Fruit fly (Drosophila melanogaster) whole organism, embryonic: ENCODE data around the gene CG9302.

Experiments
- ATbp ChIP-seq: fragments of 200-800 bp; sonication (Bioruptor generic); optimal IDR thresholded peaks from 2 replicates; lab custom pipeline; 2017; ENCODE audit warnings: missing biosample characterization, mild to moderate bottlenecking, missing genetic modification characterization, missing genetic modification reagents
- CG10431 ChIP-seq: fragments of 200-800 bp; sonication (Bioruptor generic); optimal IDR thresholded peaks from 3 replicates; lab custom pipeline; 2018; ENCODE audit warnings: missing biosample characterization, mild to moderate bottlenecking, missing genetic modification characterization
- CG11504 ChIP-seq: fragments of 200-800 bp; sonication (Bioruptor generic); optimal IDR thresholded peaks from 3 replicates; lab custom pipeline; 2019; ENCODE audit warnings: missing biosample characterization, mild to moderate bottlenecking, missing genetic modification characterization, moderate library complexity
- CG11695 ChIP-seq: fragments of 200-800 bp; sonication (Bioruptor generic); IDR thresholded peaks from 3 replicates; pipeline ENCODE4 v1.3.6; 2022; ENCODE audit warnings: missing biosample characterization, missing genetic modification characterization
- CG12155 ChIP-seq: fragments of 200-800 bp; sonication (Bioruptor generic); optimal IDR thresholded peaks from 3 replicates; lab custom pipeline; 2016; ENCODE audit warnings: missing biosample characterization, missing genetic modification characterization
- CG13894 ChIP-seq: fragments of 200-800 bp; sonication (Bioruptor generic); optimal IDR thresholded peaks from 3 replicates; lab custom pipeline; 2018; ENCODE audit warnings: missing biosample characterization, mild to moderate bottlenecking, missing genetic modification characterization, moderate library complexity
- CG14710 ChIP-seq: fragments of 200-800 bp; sonication (Bioruptor generic); optimal IDR thresholded peaks from 3 replicates; lab custom pipeline; 2019; ENCODE audit warnings: missing biosample characterization, mild to moderate bottlenecking, missing genetic modification characterization, moderate library complexity
- CG15269 ChIP-seq: fragments of 200-800 bp; sonication (Bioruptor generic); optimal IDR thresholded peaks from 2 replicates; lab custom pipeline; 2018; ENCODE audit warnings: missing biosample characterization, mild to moderate bottlenecking, missing genetic modification characterization, moderate library complexity
- CG15696 ChIP-seq: fragments of 200-800 bp; sonication (Bioruptor generic); optimal IDR thresholded peaks from 2 replicates; lab custom pipeline; 2019; ENCODE audit warnings: missing biosample characterization, mild to moderate bottlenecking, missing genetic modification characterization, moderate library complexity
- CG18599 ChIP-seq: fragments of 200-800 bp; sonication (Bioruptor generic); optimal IDR thresholded peaks from 3 replicates; lab custom pipeline; 2017; ENCODE audit warnings: missing biosample characterization, missing genetic modification characterization, mild to moderate bottlenecking, moderate library complexity, missing genetic modification reagents
- CG2712 ChIP-seq: fragments of 200-800 bp; optimal IDR thresholded peaks from 3 replicates; lab custom pipeline; 2019; ENCODE audit warnings: missing biosample characterization, mild to moderate bottlenecking, missing genetic modification characterization, moderate library complexity
- CG3065 ChIP-seq: fragments of 200-800 bp; sonication (Bioruptor generic); optimal IDR thresholded peaks from 2 replicates; lab custom pipeline; 2016; ENCODE audit warnings: missing biosample characterization, missing genetic modification characterization
- CG3281 ChIP-seq: fragments of 200-800 bp; sonication (Bioruptor generic); optimal IDR thresholded peaks from 3 replicates; lab custom pipeline; 2017; ENCODE audit warnings: missing biosample characterization, mild to moderate bottlenecking, missing genetic modification characterization
- CG33557 ChIP-seq: fragments of 200-800 bp; sonication (Bioruptor generic); optimal IDR thresholded peaks from 2 replicates; lab custom pipeline; 2019; ENCODE audit warnings: missing biosample characterization, mild to moderate bottlenecking, missing genetic modification characterization, moderate library complexity
- CG4707 ChIP-seq: fragments of 200-800 bp; sonication (Bioruptor generic); optimal IDR thresholded peaks from 2 replicates; lab custom pipeline; 2018; ENCODE audit warnings: missing biosample characterization, mild to moderate bottlenecking, missing genetic modification characterization, moderate library complexity
- CG7786 ChIP-seq: fragments of 200-800 bp; sonication (Bioruptor generic); optimal IDR thresholded peaks from 2 replicates; lab custom pipeline; 2016; ENCODE audit warnings: missing biosample characterization, missing genetic modification characterization
- CG8359 ChIP-seq: fragments of 200-800 bp; sonication (Bioruptor generic); optimal IDR thresholded peaks from 2 replicates; lab custom pipeline; 2017; ENCODE audit warnings: missing biosample characterization, mild to moderate bottlenecking, missing genetic modification characterization, borderline replicate concordance
- CG9727 ChIP-seq: fragments of 200-800 bp; sonication (Bioruptor generic); optimal IDR thresholded peaks from 3 replicates; lab custom pipeline; 2017; ENCODE audit warnings: missing biosample characterization, mild to moderate bottlenecking, missing genetic modification characterization
- CoRest ChIP-seq: fragments of 200-800 bp; sonication (Bioruptor generic); optimal IDR thresholded peaks from 3 replicates; lab custom pipeline; 2018; ENCODE audit warnings: missing biosample characterization, mild to moderate bottlenecking, missing genetic modification characterization, moderate library complexity
- D ChIP-seq, 2 experiments: fragments of 200-800 bp in 1 of 2; fragments of >200 bp in 1 of 2; sonication (Bioruptor generic) in 1 of 2; optimal IDR thresholded peaks; 2 replicates in 1 of 2; 3 replicates in 1 of 2; lab custom pipeline; 2017; ENCODE audit warnings: mild to moderate bottlenecking in 1 of 2, missing biosample characterization in 1 of 2, missing genetic modification characterization in 1 of 2, missing genetic modification reagents in 1 of 2
- Dad ChIP-seq: fragments of 200-800 bp; sonication (Bioruptor generic); optimal IDR thresholded peaks from 3 replicates; lab custom pipeline; 2016; ENCODE audit warnings: missing biosample characterization, missing genetic modification characterization
- Deaf1 ChIP-seq: fragments of 200-800 bp; optimal IDR thresholded peaks from 3 replicates; lab custom pipeline; 2019; ENCODE audit warnings: missing biosample characterization, mild to moderate bottlenecking, missing genetic modification characterization, moderate library complexity
- E2f2 ChIP-seq: fragments of 200-800 bp; sonication (Bioruptor generic); IDR thresholded peaks from 2 replicates; pipeline ENCODE4 v1.3.6; 2022; ENCODE audit warnings: missing biosample characterization, missing genetic modification characterization
- ERR ChIP-seq: fragments of 200-800 bp; sonication (Bioruptor generic); optimal IDR thresholded peaks from 2 replicates; lab custom pipeline; 2016; ENCODE audit warnings: missing biosample characterization, missing genetic modification characterization
- HLH4C ChIP-seq: fragments of 200-800 bp; sonication (Bioruptor generic); IDR thresholded peaks from 3 replicates; pipeline ENCODE4 v1.3.6; 2022; ENCODE audit warnings: missing biosample characterization, missing genetic modification characterization; ENCODE audit not compliant: partially characterized antibody
- Hr39 ChIP-seq: fragments of >200 bp; optimal IDR thresholded peaks from 2 replicates; lab custom pipeline; 2017
- Lpt ChIP-seq: fragments of >200 bp; optimal IDR thresholded peaks from 2 replicates; lab custom pipeline; 2018; ENCODE audit warnings: missing biosample characterization, missing genetic modification characterization
- Opbp ChIP-seq: fragments of 200-800 bp; sonication (Bioruptor generic); IDR thresholded peaks from 3 replicates; pipeline ENCODE4 v1.3.6; 2022; ENCODE audit warnings: missing biosample characterization, missing genetic modification characterization; ENCODE audit not compliant: partially characterized antibody
- abd-A ChIP-seq: fragments of 200-800 bp; sonication (Bioruptor generic); optimal IDR thresholded peaks from 3 replicates; lab custom pipeline; 2019; ENCODE audit warnings: missing biosample characterization, mild to moderate bottlenecking, missing genetic modification characterization, moderate library complexity
- cato ChIP-seq: fragments of 200-800 bp; sonication (Bioruptor generic); optimal IDR thresholded peaks from 2 replicates; lab custom pipeline; 2016; ENCODE audit warnings: missing biosample characterization, missing genetic modification characterization, borderline replicate concordance
- chif ChIP-seq, 2 experiments: fragments of 200-800 bp; sonication (Bioruptor generic); optimal IDR thresholded peaks; 3 replicates each; lab custom pipeline; 2016; ENCODE audit warnings: missing biosample characterization in 2 of 2, missing genetic modification characterization in 2 of 2
- chn ChIP-seq: fragments of 200-800 bp; sonication (Bioruptor generic); optimal IDR thresholded peaks from 2 replicates; lab custom pipeline; 2016; ENCODE audit warnings: missing biosample characterization, missing genetic modification characterization
- ci ChIP-seq: fragments of 200-800 bp; sonication (Bioruptor generic); IDR thresholded peaks from 3 replicates; pipeline ENCODE4 v1.3.6; 2022; ENCODE audit warnings: missing biosample characterization, missing genetic modification characterization
- corto ChIP-seq: fragments of 200-800 bp; sonication (Bioruptor generic); optimal IDR thresholded peaks from 2 replicates; lab custom pipeline; 2016; ENCODE audit warnings: missing biosample characterization, mild to moderate bottlenecking, missing genetic modification characterization, moderate library complexity
- croc ChIP-seq: fragments of 200-800 bp; sonication (Bioruptor generic); conservative IDR thresholded peaks from 3 replicates; pipeline ENCODE4 v1.3.6; 2022; ENCODE audit warnings: missing biosample characterization, missing genetic modification characterization
- cwo ChIP-seq: fragments of 200-800 bp; sonication (Bioruptor generic); optimal IDR thresholded peaks from 3 replicates; lab custom pipeline; 2017; ENCODE audit warnings: missing biosample characterization, missing genetic modification characterization, mild to moderate bottlenecking, moderate library complexity, missing genetic modification reagents
- dysf ChIP-seq: fragments of 200-800 bp; sonication (Bioruptor generic); IDR thresholded peaks from 3 replicates; pipeline ENCODE4 v1.3.6; 2022; ENCODE audit warnings: missing biosample characterization, missing genetic modification characterization
- grau ChIP-seq: fragments of 200-800 bp; optimal IDR thresholded peaks from 3 replicates; lab custom pipeline; 2019; ENCODE audit warnings: missing biosample characterization, mild to moderate bottlenecking, missing genetic modification characterization, moderate library complexity
- gsb ChIP-seq: fragments of 200-800 bp; sonication (Bioruptor generic); IDR thresholded peaks from 2 replicates; pipeline ENCODE4 v1.3.6; 2022; ENCODE audit warnings: missing biosample characterization, missing genetic modification characterization
- gt ChIP-seq: fragments of 200-800 bp; sonication (Bioruptor generic); IDR thresholded peaks from 2 replicates; pipeline ENCODE4 v1.3.6; 2022; ENCODE audit warnings: missing biosample characterization, missing genetic modification characterization
- hth ChIP-seq: fragments of >200 bp; optimal IDR thresholded peaks from 2 replicates; lab custom pipeline; 2017; ENCODE audit warnings: inconsistent platforms
- kah ChIP-seq: fragments of 200-800 bp; sonication (Bioruptor generic); optimal IDR thresholded peaks from 2 replicates; lab custom pipeline; 2018; ENCODE audit warnings: missing biosample characterization, mild to moderate bottlenecking, missing genetic modification characterization
- lab ChIP-seq: fragments of 200-800 bp; sonication (Bioruptor generic); optimal IDR thresholded peaks from 3 replicates; lab custom pipeline; 2017; ENCODE audit warnings: missing biosample characterization, missing genetic modification characterization, mild to moderate bottlenecking, moderate library complexity, missing genetic modification reagents
- lmd ChIP-seq: fragments of 200-800 bp; sonication (Bioruptor generic); IDR thresholded peaks from 2 replicates; pipeline ENCODE4 v1.3.6; 2022; ENCODE audit warnings: missing biosample characterization, missing genetic modification characterization
- mld ChIP-seq: fragments of 200-800 bp; sonication (Bioruptor generic); IDR thresholded peaks from 3 replicates; pipeline ENCODE4 v1.3.6; 2022; ENCODE audit warnings: missing biosample characterization, missing genetic modification characterization; ENCODE audit not compliant: partially characterized antibody
- oc ChIP-seq: fragments of 200-800 bp; sonication (Bioruptor generic); optimal IDR thresholded peaks from 2 replicates; lab custom pipeline; 2018; ENCODE audit warnings: missing biosample characterization, mild to moderate bottlenecking, missing genetic modification characterization, moderate library complexity
- peb ChIP-seq: fragments of 200-800 bp; sonication (Bioruptor generic); IDR thresholded peaks from 2 replicates; pipeline ENCODE4 v1.3.6; 2022; ENCODE audit warnings: missing biosample characterization, missing genetic modification characterization
- repo ChIP-seq: fragments of 200-800 bp; sonication (Bioruptor generic); optimal IDR thresholded peaks from 2 replicates; lab custom pipeline; 2016; ENCODE audit warnings: missing biosample characterization, missing genetic modification characterization
- rib ChIP-seq: fragments of 200-800 bp; sonication (Bioruptor generic); IDR thresholded peaks from 2 replicates; pipeline ENCODE4 v1.3.6; 2022; ENCODE audit warnings: missing biosample characterization, missing genetic modification characterization
- sna ChIP-seq: fragments of 200-800 bp; sonication (Bioruptor generic); IDR thresholded peaks from 2 replicates; pipeline ENCODE4 v1.3.6; 2022; ENCODE audit warnings: missing biosample characterization, missing genetic modification characterization; ENCODE audit not compliant: partially characterized antibody
- tap ChIP-seq: fragments of 200-800 bp; optimal IDR thresholded peaks from 3 replicates; lab custom pipeline; 2019; ENCODE audit warnings: missing biosample characterization, mild to moderate bottlenecking, missing genetic modification characterization, moderate library complexity

The CG9302 gene

dm6 chr2L:13367378-13367777 lies 11.0 kb downstream of the CG9302 start, which contains the start of gene Tap42 (continued):
- TF ChIP-seq CG15269 (tag; lab: Kevin White, UChicago), result peak; percentile 40
- no peak for TF ChIP-seq CG18599 (GFP tag; lab: Kevin White, UChicago)
- no peak for TF ChIP-seq tap (tag; lab: Kevin White, UChicago)
- TF ChIP-seq CG11695 (GFP tag; lab: Robert Waterston, UW), result no peak
- no peak for TF ChIP-seq Deaf1
- TF ChIP-seq kah (GFP tag; lab: Kevin White, UChicago), result no peak
- peak; percentile 46 for TF ChIP-seq CG3281 (GFP tag; lab: Kevin White, UChicago)
- TF ChIP-seq CG12155 (GFP tag; lab: Kevin White, UChicago), result peak; percentile 22
- TF ChIP-seq cato (GFP tag; lab: Kevin White, UChicago), result no peak
- TF ChIP-seq CG8359 (GFP tag; lab: Kevin White, UChicago), result no peak
- TF ChIP-seq cwo (GFP tag; lab: Kevin White, UChicago), result no peak
- TF ChIP-seq mld (GFP tag; lab: Robert Waterston, UW), result no peak
- TF ChIP-seq peb (GFP tag; lab: Robert Waterston, UW), result no peak
- no peak for TF ChIP-seq gsb
- no peak for TF ChIP-seq abd-A (tag; lab: Kevin White, UChicago)
- TF ChIP-seq Hr39 (lab: Kevin White, UChicago), result no peak
- no peak for TF ChIP-seq gt (GFP tag; lab: Robert Waterston, UW)
- no peak for TF ChIP-seq sna
- TF ChIP-seq ERR (GFP tag; lab: Kevin White, UChicago), result no peak
- TF ChIP-seq CG4707, result no peak
- TF ChIP-seq ATbp, result no peak
- TF ChIP-seq CoRest (tag; lab: Kevin White, UChicago), result peak; percentile 50
- no peak for TF ChIP-seq CG9727 (GFP tag; lab: Kevin White, UChicago)
- TF ChIP-seq hth, result no peak
- TF ChIP-seq HLH4C (GFP tag; lab: Robert Waterston, UW), result no peak
- TF ChIP-seq Opbp (GFP tag; lab: Robert Waterston, UW), result no peak
- no peak for TF ChIP-seq chn (GFP tag; lab: Kevin White, UChicago)
- TF ChIP-seq dysf (GFP tag; lab: Robert Waterston, UW), result no peak
- TF ChIP-seq repo (GFP tag; lab: Kevin White, UChicago), result no peak
- TF ChIP-seq CG15696 (tag; lab: Kevin White, UChicago), result peak; percentile 11
- peak; percentile 50 for TF ChIP-seq grau
- no peak for TF ChIP-seq CG33557 (GFP tag; lab: Kevin White, UChicago)
- TF ChIP-seq lab (GFP tag; lab: Kevin White, UChicago), result no peak
- TF ChIP-seq CG10431 (GFP tag; lab: Kevin White, UChicago), result no peak
- peak; percentile 43 for TF ChIP-seq CG11504 (tag; lab: Kevin White, UChicago)
- peak; percentile 31 for TF ChIP-seq CG13894 (tag; lab: Kevin White, UChicago)
- TF ChIP-seq D (optimal IDR thresholded peaks at IDR 0.05; lab: Kevin White, UChicago), result no peak
- TF ChIP-seq D (GFP tag; optimal IDR thresholded peaks at IDR 0.05; lab: Kevin White, UChicago), result no peak
- no peak for TF ChIP-seq croc (GFP tag; lab: Robert Waterston, UW)
- TF ChIP-seq lmd (GFP tag; lab: Robert Waterston, UW), result no peak; the same call in 1 of the 2 replicates
- TF ChIP-seq rib (GFP tag; lab: Robert Waterston, UW), result peak; percentile 81; the same call in 1 of the 2 replicates
- peak; percentile 38 for TF ChIP-seq CG2712
- TF ChIP-seq CG7786 (GFP tag; lab: Kevin White, UChicago), result no peak
- TF ChIP-seq Lpt (GFP tag; lab: Kevin White, UChicago), result no peak
- TF ChIP-seq CG14710 (tag; lab: Kevin White, UChicago), result peak; percentile 46
- TF ChIP-seq corto (GFP tag; lab: Kevin White, UChicago), result no peak
- TF ChIP-seq chif (GFP tag; optimal IDR thresholded peaks at IDR 0.05; lab: Kevin White, UChicago), result no peak
- peak; percentile 28 for TF ChIP-seq E2f2 (GFP tag; lab: Robert Waterston, UW)
- no peak for TF ChIP-seq Dad (GFP tag; lab: Kevin White, UChicago)
- no peak for TF ChIP-seq CG3065 (GFP tag; lab: Kevin White, UChicago)
- no peak for TF ChIP-seq ci (GFP tag; lab: Robert Waterston, UW)
- TF ChIP-seq oc (tag; lab: Kevin White, UChicago), result no peak
